Worm (Caenorhabditis elegans) whole organism, L4 larva: ENCODE measurements around the gene C54C6.5.

ENCODE experiments used
- T20F7.1 ChIP-seq: fragments of 200-800 bp; sonication (Bioruptor generic); optimal IDR thresholded peaks from 2 replicates; lab custom pipeline; 2018; ENCODE audit warnings: mild to moderate bottlenecking, missing genetic modification characterization, missing compliant biosample characterization
- ZK546.5 ChIP-seq, 2 experiments: sonication (generic microtip); optimal IDR thresholded peaks; 2 replicates each; lab custom pipeline; 2017; ENCODE audit warnings: missing biosample characterization in 2 of 2, missing genetic modification characterization in 2 of 2
- ctbp-1 ChIP-seq: fragments of 200-800 bp; sonication (Bioruptor generic); IDR thresholded peaks from 2 replicates; pipeline ENCODE4 v1.3.6; 2022; ENCODE audit warnings: missing genetic modification reagents, missing genetic modification characterization, missing compliant biosample characterization
- dpl-1 ChIP-seq: fragments of 150-350 bp; optimal IDR thresholded peaks from 2 replicates; lab custom pipeline; 2014; ENCODE audit warnings: missing biosample characterization, missing genetic modification reagents, missing genetic modification characterization
- dve-1 ChIP-seq: sonication (generic microtip); optimal IDR thresholded peaks from 2 replicates; lab custom pipeline; 2017; ENCODE audit warnings: antibody characterized with exemption, mild to moderate bottlenecking, missing genetic modification characterization, missing compliant biosample characterization; ENCODE audit not compliant: insufficient read depth
- hmg-1.1 ChIP-seq: fragments of 200-800 bp; sonication (Bioruptor generic); IDR thresholded peaks from 2 replicates; pipeline ENCODE4 v1.3.6; 2022; ENCODE audit warnings: missing genetic modification reagents, missing genetic modification characterization, missing compliant biosample characterization
- lin-39 ChIP-seq: fragments of 150-350 bp; optimal IDR thresholded peaks from 2 replicates; lab custom pipeline; 2014; ENCODE audit warnings: missing biosample characterization, missing genetic modification reagents, missing genetic modification characterization
- mxl-3 ChIP-seq: fragments of 200-800 bp; sonication (Bioruptor generic); optimal IDR thresholded peaks from 2 replicates; lab custom pipeline; 2018; ENCODE audit warnings: mild to moderate bottlenecking, missing genetic modification characterization, missing compliant biosample characterization
- nhr-10 ChIP-seq: fragments of 150-350 bp; optimal IDR thresholded peaks from 2 replicates; lab custom pipeline; 2014; ENCODE audit warnings: missing biosample characterization, missing genetic modification characterization
- nhr-48 ChIP-seq: sonication (generic microtip); optimal IDR thresholded peaks from 2 replicates; lab custom pipeline; 2016; ENCODE audit warnings: mild to moderate bottlenecking, missing genetic modification characterization, missing compliant biosample characterization
- nhr-76 ChIP-seq: fragments of 150-350 bp; optimal IDR thresholded peaks from 2 replicates; lab custom pipeline; 2014; ENCODE audit warnings: missing biosample characterization, missing genetic modification characterization
- ztf-11 ChIP-seq: fragments of 150-350 bp; optimal IDR thresholded peaks from 2 replicates; lab custom pipeline; 2014; ENCODE audit warnings: missing biosample characterization, missing genetic modification characterization

DNA sequence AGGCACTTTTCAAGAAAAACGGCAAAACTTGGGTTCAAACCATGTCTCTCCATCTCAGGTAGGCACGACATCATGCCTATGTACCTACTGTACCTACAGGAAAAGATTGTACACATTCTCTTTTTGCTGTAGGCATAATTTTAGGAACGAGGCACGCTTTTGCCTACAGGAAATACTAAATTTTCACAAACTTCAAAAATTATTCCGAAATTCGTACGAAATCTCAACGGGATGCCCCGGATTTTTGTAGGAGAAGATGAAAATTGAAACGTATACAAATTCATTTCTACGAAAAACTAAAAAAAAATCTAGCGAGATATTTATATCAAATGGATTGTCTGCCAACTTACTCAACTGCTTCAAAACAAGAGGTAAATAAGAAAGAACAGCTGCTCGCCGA lies 1.6 kb downstream of the C54C6.5 start, which contains the start of gene C54C6.11:
- TF ChIP-seq mxl-3 (GFP tag; lab: Kevin White, UChicago) (no peak), ZK546.5 (tag; optimal IDR thresholded peaks at IDR 0.05; lab: Kevin White, UChicago) (no peak), nhr-48 (tag; lab: Kevin White, UChicago) (no peak), dpl-1 (no peak), ztf-11 (tag; lab: Kevin White, UChicago) (no peak), lin-39 (no peak), dve-1 (tag; lab: Kevin White, UChicago) (no peak), nhr-76 (tag; lab: Kevin White, UChicago) (no peak), hmg-1.1 (GFP tag; lab: Robert Waterston, UW) (no peak), ctbp-1 (GFP tag; lab: Robert Waterston, UW) (no peak), nhr-10 (tag; lab: Kevin White, UChicago) (no peak), T20F7.1 (GFP tag; lab: Kevin White, UChicago) (no peak)
